Worm (Caenorhabditis elegans) whole organism, young adult: ENCODE data around the gene F08G2.4.

Source experiments
- B0261.1 ChIP-seq: sonication (generic microtip); optimal IDR thresholded peaks from 2 replicates; lab custom pipeline; 2016; ENCODE audit warnings: mild to moderate bottlenecking, missing genetic modification characterization, moderate library complexity, missing compliant biosample characterization
- B0336.3 ChIP-seq: fragments of 200-800 bp; sonication (Bioruptor generic); IDR thresholded peaks from 2 replicates; pipeline ENCODE4 v1.3.6; 2022; ENCODE audit warnings: missing genetic modification characterization, missing compliant biosample characterization
- D2030.7 ChIP-seq: fragments of 200-800 bp; sonication (Bioruptor generic); IDR thresholded peaks from 2 replicates; pipeline ENCODE4 v1.3.6; 2022; ENCODE audit warnings: missing genetic modification reagents, missing genetic modification characterization, missing compliant biosample characterization
- F10E7.11 ChIP-seq: sonication (generic microtip); optimal IDR thresholded peaks from 2 replicates; lab custom pipeline; 2017; ENCODE audit warnings: mild to moderate bottlenecking, missing genetic modification characterization, moderate library complexity, missing compliant biosample characterization
- Y53G8AR.9 ChIP-seq: fragments of 200-800 bp; sonication (Bioruptor generic); conservative IDR thresholded peaks from 2 replicates; pipeline ENCODE4 v1.3.6; 2022; ENCODE audit warnings: missing genetic modification reagents, missing genetic modification characterization, missing compliant biosample characterization
- ZK185.1 ChIP-seq: sonication (generic microtip); optimal IDR thresholded peaks from 2 replicates; lab custom pipeline; 2016; ENCODE audit warnings: mild to moderate bottlenecking, missing genetic modification characterization, missing compliant biosample characterization; ENCODE audit not compliant: poor library complexity, severe bottlenecking
- atf-7 ChIP-seq: sonication (generic microtip); optimal IDR thresholded peaks from 2 replicates; lab custom pipeline; 2017; ENCODE audit warnings: mild to moderate bottlenecking, missing genetic modification characterization, missing compliant biosample characterization
- attf-5 ChIP-seq: fragments of 200-800 bp; sonication (Bioruptor generic); optimal IDR thresholded peaks from 2 replicates; lab custom pipeline; 2018; ENCODE audit warnings: mild to moderate bottlenecking, missing genetic modification characterization, missing compliant biosample characterization
- bed-2 ChIP-seq: fragments of 200-800 bp; sonication (Bioruptor generic); IDR thresholded peaks from 2 replicates; pipeline ENCODE4 v1.3.6; 2022; ENCODE audit warnings: missing genetic modification reagents, missing genetic modification characterization, missing compliant biosample characterization
- ceh-27 ChIP-seq: fragments of 200-800 bp; sonication (Bioruptor generic); optimal IDR thresholded peaks from 2 replicates; lab custom pipeline; 2018; ENCODE audit warnings: mild to moderate bottlenecking, missing genetic modification characterization, moderate library complexity, missing compliant biosample characterization
- die-1 ChIP-seq: sonication (generic microtip); optimal IDR thresholded peaks from 2 replicates; lab custom pipeline; 2016; ENCODE audit warnings: missing genotype, mild to moderate bottlenecking, missing genetic modification characterization, missing compliant biosample characterization
- dox-1 ChIP-seq: fragments of 200-800 bp; sonication (Bioruptor generic); IDR thresholded peaks from 2 replicates; pipeline ENCODE4 v1.3.6; 2022; ENCODE audit warnings: missing genetic modification reagents, missing genetic modification characterization, missing compliant biosample characterization
- egl-18 ChIP-seq: fragments of 200-800 bp; sonication (Bioruptor generic); IDR thresholded peaks from 2 replicates; pipeline ENCODE4 v1.3.6; 2022; ENCODE audit warnings: missing genetic modification reagents, missing genetic modification characterization, missing compliant biosample characterization
- hmg-1.2 ChIP-seq: fragments of 200-800 bp; sonication (Bioruptor generic); IDR thresholded peaks from 2 replicates; pipeline ENCODE4 v1.3.6; 2022; ENCODE audit warnings: missing genetic modification reagents, missing genetic modification characterization, missing compliant biosample characterization
- let-607 ChIP-seq, 2 experiments: fragments of 200-800 bp in 1 of 2; sonication (Bioruptor generic) in 1 of 2; sonication (generic microtip) in 1 of 2; optimal IDR thresholded peaks; 2 replicates each; lab custom pipeline; 2016 to 2018; ENCODE audit warnings: mild to moderate bottlenecking in 2 of 2, missing compliant biosample characterization in 2 of 2, missing genetic modification characterization in 2 of 2, moderate library complexity in 2 of 2, missing genotype in 1 of 2
- lin-35 ChIP-seq, 3 experiments: fragments of 150-350 bp in 2 of 3; sonication (generic microtip) in 1 of 3; optimal IDR thresholded peaks; 2 replicates each; lab custom pipeline; 2014 to 2018; ENCODE audit warnings: missing biosample characterization in 3 of 3, missing genetic modification characterization in 3 of 3, missing genetic modification reagents in 3 of 3
- lsl-1 ChIP-seq: fragments of 200-800 bp; sonication (Bioruptor generic); optimal IDR thresholded peaks from 2 replicates; lab custom pipeline; 2018; ENCODE audit warnings: mild to moderate bottlenecking, missing genetic modification characterization, moderate library complexity, missing compliant biosample characterization
- madf-10 ChIP-seq: sonication (generic microtip); optimal IDR thresholded peaks from 2 replicates; lab custom pipeline; 2016; ENCODE audit warnings: mild to moderate bottlenecking, missing genetic modification characterization, missing compliant biosample characterization
- mes-4 ChIP-seq: sonication (generic microtip); optimal IDR thresholded peaks from 2 replicates; lab custom pipeline; 2016; ENCODE audit warnings: missing genotype, missing genetic modification characterization, missing compliant biosample characterization
- mxl-1 ChIP-seq: sonication (generic microtip); optimal IDR thresholded peaks from 2 replicates; lab custom pipeline; 2016; ENCODE audit warnings: missing genetic modification characterization, missing compliant biosample characterization
- nfyb-1 ChIP-seq: fragments of 200-800 bp; sonication (Bioruptor generic); IDR thresholded peaks from 2 replicates; pipeline ENCODE4 v1.3.6; 2022; ENCODE audit warnings: missing genetic modification reagents, missing genetic modification characterization, missing compliant biosample characterization
- nhr-120 ChIP-seq: fragments of 200-800 bp; sonication (Bioruptor generic); IDR thresholded peaks from 2 replicates; pipeline ENCODE4 v1.3.6; 2022; ENCODE audit warnings: missing genetic modification characterization, missing compliant biosample characterization
- nhr-179 ChIP-seq: sonication (generic microtip); optimal IDR thresholded peaks from 2 replicates; lab custom pipeline; 2016; ENCODE audit warnings: mild to moderate bottlenecking, missing genetic modification characterization, missing compliant biosample characterization
- nhr-80 ChIP-seq: sonication (generic microtip); optimal IDR thresholded peaks from 2 replicates; lab custom pipeline; 2016; ENCODE audit warnings: missing genetic modification characterization, missing compliant biosample characterization
- nhr-90 ChIP-seq: sonication (generic microtip); optimal IDR thresholded peaks from 2 replicates; lab custom pipeline; 2016; ENCODE audit warnings: missing genotype, mild to moderate bottlenecking, missing genetic modification characterization, missing compliant biosample characterization
- rec-8 ChIP-seq, 2 experiments: sonication (generic microtip); optimal IDR thresholded peaks; 2 replicates each; lab custom pipeline; 2016; ENCODE audit warnings: mild to moderate bottlenecking in 2 of 2, missing genetic modification characterization in 2 of 2, missing genetic modification reagents in 2 of 2, missing genotype in 2 of 2, missing biosample characterization in 1 of 2, missing compliant biosample characterization in 1 of 2, moderate library complexity in 1 of 2
- repo-1 ChIP-seq: sonication (generic microtip); optimal IDR thresholded peaks from 2 replicates; lab custom pipeline; 2017; ENCODE audit warnings: mild to moderate bottlenecking, missing genetic modification characterization, missing compliant biosample characterization
- rpc-1 ChIP-seq, 2 experiments: fragments of 150-350 bp in 1 of 2; sonication (generic microtip) in 1 of 2; optimal IDR thresholded peaks; 2 replicates each; lab custom pipeline; 2014 to 2018; ENCODE audit warnings: missing biosample characterization in 1 of 2, missing genetic modification characterization in 1 of 2, missing genetic modification reagents in 1 of 2, missing genotype in 1 of 2
- snpc-1.1 ChIP-seq: sonication (generic microtip); optimal IDR thresholded peaks from 2 replicates; lab custom pipeline; 2017; ENCODE audit warnings: missing genetic modification characterization, mild to moderate bottlenecking, missing compliant biosample characterization, antibody characterized with exemption, moderate library complexity, missing genotype, missing genetic modification reagents; ENCODE audit not compliant: insufficient read depth
- snpc-4 ChIP-seq, 5 experiments: fragments of 150-350 bp in 1 of 5; sonication (generic microtip) in 4 of 5; optimal IDR thresholded peaks; 2 replicates each; lab custom pipeline; 2014 to 2018; ENCODE audit warnings: missing genetic modification characterization in 5 of 5, missing biosample characterization in 3 of 5, antibody characterized with exemption in 2 of 5, mild to moderate bottlenecking in 2 of 5, missing compliant biosample characterization in 2 of 5, missing genotype in 2 of 5, moderate library complexity in 2 of 5, missing genetic modification reagents in 1 of 5
- tbp1 ChIP-seq: fragments of 200-800 bp; sonication (Bioruptor generic); optimal IDR thresholded peaks from 2 replicates; lab custom pipeline; 2018; ENCODE audit warnings: mild to moderate bottlenecking, missing genetic modification characterization, missing compliant biosample characterization
- tlf-1 ChIP-seq: fragments of 200-800 bp; sonication (Bioruptor generic); optimal IDR thresholded peaks from 2 replicates; lab custom pipeline; 2018; ENCODE audit warnings: mild to moderate bottlenecking, missing genetic modification characterization, missing compliant biosample characterization
- ztf-18 ChIP-seq: sonication (generic microtip); optimal IDR thresholded peaks from 2 replicates; lab custom pipeline; 2016; ENCODE audit warnings: missing genotype, mild to moderate bottlenecking, missing genetic modification characterization, missing compliant biosample characterization
- ztf-26 ChIP-seq: sonication (generic microtip); optimal IDR thresholded peaks from 2 replicates; lab custom pipeline; 2017; ENCODE audit warnings: missing genetic modification characterization, missing compliant biosample characterization
- ztf-3 ChIP-seq: fragments of 200-800 bp; sonication (Bioruptor generic); optimal IDR thresholded peaks from 2 replicates; lab custom pipeline; 2018; ENCODE audit warnings: mild to moderate bottlenecking, missing genetic modification characterization, missing compliant biosample characterization

The F08G2.4 gene

ce11 chrII:13830255-13830654, at the start of gene F08G2.4:
F08G2.4 (plus strand) TSS chrII:13830602.
- no peak for TF ChIP-seq snpc-4 (GFP tag; optimal IDR thresholded peaks at IDR 0.05; lab: Kevin White, UChicago)
- TF ChIP-seq snpc-4 (tag; optimal IDR thresholded peaks at IDR 0.05; lab: Kevin White, UChicago): peak in 2 of 4 experiments; percentile 41 to 69
- TF ChIP-seq nhr-90 (tag; lab: Kevin White, UChicago): no peak
- peak; percentile 63 for TF ChIP-seq snpc-1.1 (tag; lab: Kevin White, UChicago)

DNA sequence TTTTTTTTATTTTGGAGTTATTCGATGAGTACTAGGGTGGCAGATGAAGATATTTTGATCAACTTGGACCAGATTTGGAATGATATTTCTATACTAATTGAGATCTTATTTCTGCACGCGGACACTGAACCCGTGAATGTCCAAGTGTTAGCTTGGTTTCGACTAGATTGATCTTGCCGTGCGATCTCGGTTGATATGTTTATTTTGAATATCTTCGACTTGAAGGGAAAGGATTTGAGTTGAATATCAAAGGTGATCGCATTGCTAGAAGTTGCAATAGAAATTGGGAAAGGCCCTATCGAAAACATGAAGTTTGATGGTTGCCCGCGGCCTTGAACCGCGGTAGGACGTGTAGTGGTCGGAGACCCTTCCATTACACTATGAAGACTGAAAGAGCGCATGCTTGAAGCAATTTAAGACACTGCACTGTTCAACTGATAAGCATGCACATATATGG, 49.6 kb upstream of the F08G2.4 start:
- TF ChIP-seq atf-7 (peak; percentile 68), rec-8 (tag; optimal IDR thresholded peaks at IDR 0.05; lab: Kevin White, UChicago) (peak in 1 of 2 experiments; percentile 18), nhr-120 (GFP tag; lab: Robert Waterston, UW) (no peak), nhr-80 (tag; lab: Kevin White, UChicago) (peak; percentile 95), tlf-1 (GFP tag; lab: Kevin White, UChicago) (no peak), nfyb-1 (GFP tag; lab: Robert Waterston, UW) (0 out of 2 replicates have a peak, but pooled peaks have one; percentile 49), hmg-1.2 (GFP tag; lab: Robert Waterston, UW) (0 out of 2 replicates have a peak, but pooled peaks have one; percentile 5), dox-1 (peak; percentile 57), D2030.7 (no peak), bed-2 (GFP tag; lab: Robert Waterston, UW) (no peak), B0336.3 (GFP tag; lab: Robert Waterston, UW) (peak; percentile 50; the same call in 1 of the 2 replicates), repo-1 (tag; lab: Kevin White, UChicago) (peak; percentile 81), rpc-1 (optimal IDR thresholded peaks at IDR 0.05; lab: Kevin White, UChicago) (peak; percentile 69), rpc-1 (tag; optimal IDR thresholded peaks at IDR 0.05; lab: Kevin White, UChicago) (peak; percentile 63), mxl-1 (tag; lab: Kevin White, UChicago) (no peak), die-1 (tag; lab: Kevin White, UChicago) (peak; percentile 22), nhr-179 (peak; percentile 61), ztf-3 (GFP tag; lab: Kevin White, UChicago) (peak; percentile 11), attf-5 (peak; percentile 13), ztf-18 (no peak), ZK185.1 (tag; lab: Kevin White, UChicago) (peak; percentile 83), lin-35 (GFP tag; optimal IDR thresholded peaks at IDR 0.05; lab: Kevin White, UChicago) (no peak), ceh-27 (GFP tag; lab: Kevin White, UChicago) (peak; percentile 7), lsl-1 (GFP tag; lab: Kevin White, UChicago) (peak; percentile 8), egl-18 (GFP tag; lab: Robert Waterston, UW) (no peak), F10E7.11 (tag; lab: Kevin White, UChicago) (no peak), let-607 (tag; optimal IDR thresholded peaks at IDR 0.05; lab: Kevin White, UChicago) (peak; percentile 23 to 61), B0261.1 (tag; lab: Kevin White, UChicago) (peak; percentile 66), madf-10 (tag; lab: Kevin White, UChicago) (peak; percentile 46), ztf-26 (tag; lab: Kevin White, UChicago) (no peak), nhr-90 (tag; lab: Kevin White, UChicago) (peak; percentile 68), mes-4 (tag; lab: Kevin White, UChicago) (no peak), tbp1 (GFP tag; lab: Kevin White, UChicago) (peak; percentile 82), snpc-4 (GFP tag; optimal IDR thresholded peaks at IDR 0.05; lab: Kevin White, UChicago) (no peak), snpc-4 (tag; optimal IDR thresholded peaks at IDR 0.05; lab: Kevin White, UChicago) (peak in 3 of 4 experiments; percentile 36 to 70 (median 59)), Y53G8AR.9 (GFP tag; lab: Robert Waterston, UW) (peak; percentile 24; the same call in 1 of the 2 replicates)
